Worm (Caenorhabditis elegans) whole organism, young adult: ENCODE results near the gene C27A2.8.

Experiments
- D2030.7 ChIP-seq: fragments of 200-800 bp; sonication (Bioruptor generic); IDR thresholded peaks from 2 replicates; pipeline ENCODE4 v1.3.6; 2022; ENCODE audit warnings: missing genetic modification reagents, missing genetic modification characterization, missing compliant biosample characterization
- F39B2.1 ChIP-seq: fragments of 200-800 bp; sonication (Bioruptor generic); IDR thresholded peaks from 2 replicates; pipeline ENCODE4 v1.3.6; 2022; ENCODE audit warnings: missing genetic modification reagents, missing genetic modification characterization, missing compliant biosample characterization
- F52B5.7 ChIP-seq: sonication (generic microtip); optimal IDR thresholded peaks from 2 replicates; lab custom pipeline; 2016; ENCODE audit warnings: mild to moderate bottlenecking, missing genetic modification characterization, missing compliant biosample characterization
- F55B11.4 ChIP-seq: sonication (generic microtip); optimal IDR thresholded peaks from 2 replicates; lab custom pipeline; 2016; ENCODE audit warnings: missing compliant biosample characterization, missing genetic modification characterization, borderline replicate concordance; ENCODE audit not compliant: insufficient read depth
- K11D2.4 ChIP-seq: fragments of 200-800 bp; sonication (Bioruptor generic); IDR thresholded peaks from 2 replicates; pipeline ENCODE4 v1.3.6; 2022; ENCODE audit warnings: missing genetic modification reagents, missing genetic modification characterization, missing compliant biosample characterization
- K12H6.12 ChIP-seq: fragments of 200-800 bp; sonication (Bioruptor generic); optimal IDR thresholded peaks from 2 replicates; lab custom pipeline; 2018; ENCODE audit warnings: mild to moderate bottlenecking, missing genetic modification characterization, missing compliant biosample characterization
- T07F8.4 ChIP-seq: sonication (generic microtip); optimal IDR thresholded peaks from 2 replicates; lab custom pipeline; 2016; ENCODE audit warnings: mild to moderate bottlenecking, missing genetic modification characterization, moderate library complexity, missing compliant biosample characterization
- T26A5.8 ChIP-seq: sonication (generic microtip); optimal IDR thresholded peaks from 2 replicates; lab custom pipeline; 2016; ENCODE audit warnings: missing genetic modification characterization, missing compliant biosample characterization
- akir-1 ChIP-seq: fragments of 200-800 bp; sonication (Bioruptor generic); optimal IDR thresholded peaks from 2 replicates; lab custom pipeline; 2018; ENCODE audit warnings: mild to moderate bottlenecking, missing genetic modification characterization, moderate library complexity, missing compliant biosample characterization
- aptf-2 ChIP-seq: fragments of 200-800 bp; sonication (Bioruptor generic); conservative IDR thresholded peaks from 2 replicates; pipeline ENCODE4 v1.3.6; 2022; ENCODE audit warnings: missing genetic modification reagents, missing genetic modification characterization, missing compliant biosample characterization
- athp-1 ChIP-seq: sonication (generic microtip); optimal IDR thresholded peaks from 2 replicates; lab custom pipeline; 2017; ENCODE audit warnings: mild to moderate bottlenecking, missing genetic modification characterization, missing compliant biosample characterization
- cebp-2 ChIP-seq: fragments of 200-800 bp; sonication (Bioruptor generic); IDR thresholded peaks from 2 replicates; pipeline ENCODE4 v1.3.6; 2022; ENCODE audit warnings: missing genetic modification characterization, missing compliant biosample characterization
- ceh-100 ChIP-seq: fragments of 200-800 bp; sonication (Bioruptor generic); IDR thresholded peaks from 2 replicates; pipeline ENCODE4 v1.3.6; 2022; ENCODE audit warnings: missing genetic modification reagents, missing genetic modification characterization, missing compliant biosample characterization
- ceh-40 ChIP-seq: fragments of 200-800 bp; sonication (Bioruptor generic); IDR thresholded peaks from 2 replicates; pipeline ENCODE4 v1.3.6; 2022; ENCODE audit warnings: missing genetic modification characterization, missing compliant biosample characterization
- ceh-79 ChIP-seq: sonication (generic microtip); optimal IDR thresholded peaks from 2 replicates; lab custom pipeline; 2017; ENCODE audit warnings: mild to moderate bottlenecking, missing genetic modification characterization, missing compliant biosample characterization
- chd-7 ChIP-seq: sonication (generic microtip); optimal IDR thresholded peaks from 2 replicates; lab custom pipeline; 2016; ENCODE audit warnings: mild to moderate bottlenecking, missing genetic modification characterization, moderate library complexity, missing compliant biosample characterization
- dox-1 ChIP-seq: fragments of 200-800 bp; sonication (Bioruptor generic); IDR thresholded peaks from 2 replicates; pipeline ENCODE4 v1.3.6; 2022; ENCODE audit warnings: missing genetic modification reagents, missing genetic modification characterization, missing compliant biosample characterization
- dpff-1 ChIP-seq: sonication (generic microtip); optimal IDR thresholded peaks from 2 replicates; lab custom pipeline; 2017; ENCODE audit warnings: mild to moderate bottlenecking, missing genetic modification characterization, missing compliant biosample characterization
- efl-1 ChIP-seq: fragments of 150-350 bp; optimal IDR thresholded peaks from 2 replicates; lab custom pipeline; 2014; ENCODE audit warnings: missing biosample characterization, missing genetic modification reagents, missing genetic modification characterization
- egl-44 ChIP-seq: fragments of 200-800 bp; sonication (Bioruptor generic); IDR thresholded peaks from 2 replicates; pipeline ENCODE4 v1.3.6; 2022; ENCODE audit warnings: missing genetic modification reagents, missing genetic modification characterization, missing compliant biosample characterization
- egrh-3 ChIP-seq: fragments of 200-800 bp; sonication (Bioruptor generic); IDR thresholded peaks from 2 replicates; pipeline ENCODE4 v1.3.6; 2022; ENCODE audit warnings: missing genetic modification reagents, missing genetic modification characterization, missing compliant biosample characterization
- ets-4 ChIP-seq: fragments of 200-800 bp; sonication (Bioruptor generic); optimal IDR thresholded peaks from 2 replicates; lab custom pipeline; 2018; ENCODE audit warnings: mild to moderate bottlenecking, missing genetic modification characterization, missing compliant biosample characterization
- him-1 ChIP-seq: sonication (generic microtip); optimal IDR thresholded peaks from 2 replicates; lab custom pipeline; 2016; ENCODE audit warnings: missing genotype, missing genetic modification reagents, missing genetic modification characterization, missing compliant biosample characterization
- hlh-12 ChIP-seq: sonication (generic microtip); optimal IDR thresholded peaks from 2 replicates; lab custom pipeline; 2016; ENCODE audit warnings: missing genetic modification characterization, missing compliant biosample characterization
- hmg-1.2 ChIP-seq: fragments of 200-800 bp; sonication (Bioruptor generic); IDR thresholded peaks from 2 replicates; pipeline ENCODE4 v1.3.6; 2022; ENCODE audit warnings: missing genetic modification reagents, missing genetic modification characterization, missing compliant biosample characterization
- lag-1 ChIP-seq: fragments of 200-800 bp; sonication (Bioruptor generic); IDR thresholded peaks from 2 replicates; pipeline ENCODE4 v1.3.6; 2022; ENCODE audit warnings: missing genetic modification reagents, missing genetic modification characterization, missing compliant biosample characterization
- lin-40 ChIP-seq: sonication (generic microtip); optimal IDR thresholded peaks from 2 replicates; lab custom pipeline; 2016; ENCODE audit warnings: missing genetic modification characterization, mild to moderate bottlenecking, missing compliant biosample characterization, missing genotype, missing genetic modification reagents
- lir-1 ChIP-seq: fragments of 200-800 bp; sonication (Bioruptor generic); conservative IDR thresholded peaks from 2 replicates; pipeline ENCODE4 v1.3.6; 2022; ENCODE audit warnings: missing genetic modification reagents, missing genetic modification characterization, missing compliant biosample characterization
- madf-10 ChIP-seq: sonication (generic microtip); optimal IDR thresholded peaks from 2 replicates; lab custom pipeline; 2016; ENCODE audit warnings: mild to moderate bottlenecking, missing genetic modification characterization, missing compliant biosample characterization
- madf-3 ChIP-seq: fragments of 200-800 bp; sonication (Bioruptor generic); IDR thresholded peaks from 2 replicates; pipeline ENCODE4 v1.3.6; 2022; ENCODE audit warnings: missing genetic modification reagents, missing genetic modification characterization, missing compliant biosample characterization
- mcd-1 ChIP-seq: fragments of 200-800 bp; sonication (Bioruptor generic); IDR thresholded peaks from 2 replicates; pipeline ENCODE4 v1.3.6; 2022; ENCODE audit warnings: missing genetic modification reagents, missing genetic modification characterization, missing compliant biosample characterization
- mel-28 ChIP-seq: sonication (generic microtip); optimal IDR thresholded peaks from 2 replicates; lab custom pipeline; 2016; ENCODE audit warnings: borderline replicate concordance, mild to moderate bottlenecking, missing genetic modification characterization, missing compliant biosample characterization
- mes-4 ChIP-seq: sonication (generic microtip); optimal IDR thresholded peaks from 2 replicates; lab custom pipeline; 2016; ENCODE audit warnings: missing genotype, missing genetic modification characterization, missing compliant biosample characterization
- mxl-1 ChIP-seq: sonication (generic microtip); optimal IDR thresholded peaks from 2 replicates; lab custom pipeline; 2016; ENCODE audit warnings: missing genetic modification characterization, missing compliant biosample characterization
- nfyb-1 ChIP-seq: fragments of 200-800 bp; sonication (Bioruptor generic); IDR thresholded peaks from 2 replicates; pipeline ENCODE4 v1.3.6; 2022; ENCODE audit warnings: missing genetic modification reagents, missing genetic modification characterization, missing compliant biosample characterization
- nhr-120 ChIP-seq: fragments of 200-800 bp; sonication (Bioruptor generic); IDR thresholded peaks from 2 replicates; pipeline ENCODE4 v1.3.6; 2022; ENCODE audit warnings: missing genetic modification characterization, missing compliant biosample characterization
- nhr-179 ChIP-seq: sonication (generic microtip); optimal IDR thresholded peaks from 2 replicates; lab custom pipeline; 2016; ENCODE audit warnings: mild to moderate bottlenecking, missing genetic modification characterization, missing compliant biosample characterization
- nhr-90 ChIP-seq: sonication (generic microtip); optimal IDR thresholded peaks from 2 replicates; lab custom pipeline; 2016; ENCODE audit warnings: missing genotype, mild to moderate bottlenecking, missing genetic modification characterization, missing compliant biosample characterization
- repo-1 ChIP-seq: sonication (generic microtip); optimal IDR thresholded peaks from 2 replicates; lab custom pipeline; 2017; ENCODE audit warnings: mild to moderate bottlenecking, missing genetic modification characterization, missing compliant biosample characterization
- snpc-1.1 ChIP-seq: sonication (generic microtip); optimal IDR thresholded peaks from 2 replicates; lab custom pipeline; 2017; ENCODE audit warnings: missing genetic modification characterization, mild to moderate bottlenecking, missing compliant biosample characterization, antibody characterized with exemption, moderate library complexity, missing genotype, missing genetic modification reagents; ENCODE audit not compliant: insufficient read depth
- snpc-4 ChIP-seq, 5 experiments: fragments of 150-350 bp in 1 of 5; sonication (generic microtip) in 4 of 5; optimal IDR thresholded peaks; 2 replicates each; lab custom pipeline; 2014 to 2018; ENCODE audit warnings: missing genetic modification characterization in 5 of 5, missing biosample characterization in 3 of 5, antibody characterized with exemption in 2 of 5, mild to moderate bottlenecking in 2 of 5, missing compliant biosample characterization in 2 of 5, missing genotype in 2 of 5, moderate library complexity in 2 of 5, missing genetic modification reagents in 1 of 5
- tbx-9 ChIP-seq: sonication (generic microtip); optimal IDR thresholded peaks from 2 replicates; lab custom pipeline; 2016; ENCODE audit warnings: borderline replicate concordance, missing genetic modification characterization, inconsistent platforms, missing compliant biosample characterization
- unc-62 ChIP-seq: fragments of 150-350 bp; optimal IDR thresholded peaks from 2 replicates; lab custom pipeline; 2014; ENCODE audit warnings: missing biosample characterization, missing genetic modification reagents, missing genetic modification characterization
- zfh-2 ChIP-seq: fragments of 200-800 bp; sonication (Bioruptor generic); conservative IDR thresholded peaks from 2 replicates; pipeline ENCODE4 v1.3.6; 2022; ENCODE audit warnings: missing genetic modification reagents, missing genetic modification characterization, missing compliant biosample characterization
- ztf-18 ChIP-seq: sonication (generic microtip); optimal IDR thresholded peaks from 2 replicates; lab custom pipeline; 2016; ENCODE audit warnings: missing genotype, mild to moderate bottlenecking, missing genetic modification characterization, missing compliant biosample characterization
- ztf-22 ChIP-seq: fragments of 200-800 bp; sonication (Bioruptor generic); optimal IDR thresholded peaks from 2 replicates; lab custom pipeline; 2018; ENCODE audit warnings: mild to moderate bottlenecking, missing genetic modification characterization, moderate library complexity, missing compliant biosample characterization
- ztf-25 ChIP-seq: fragments of 200-800 bp; sonication (Bioruptor generic); IDR thresholded peaks from 2 replicates; pipeline ENCODE4 v1.3.6; 2022; ENCODE audit warnings: missing genetic modification reagents, missing genetic modification characterization, missing compliant biosample characterization
- ztf-3 ChIP-seq: fragments of 200-800 bp; sonication (Bioruptor generic); optimal IDR thresholded peaks from 2 replicates; lab custom pipeline; 2018; ENCODE audit warnings: mild to moderate bottlenecking, missing genetic modification characterization, missing compliant biosample characterization
- ztf-6 ChIP-seq: fragments of 200-800 bp; sonication (Bioruptor generic); IDR thresholded peaks from 2 replicates; pipeline ENCODE4 v1.3.6; 2022; ENCODE audit warnings: missing genetic modification reagents, missing genetic modification characterization, missing compliant biosample characterization

The C27A2.8 gene

DNA sequence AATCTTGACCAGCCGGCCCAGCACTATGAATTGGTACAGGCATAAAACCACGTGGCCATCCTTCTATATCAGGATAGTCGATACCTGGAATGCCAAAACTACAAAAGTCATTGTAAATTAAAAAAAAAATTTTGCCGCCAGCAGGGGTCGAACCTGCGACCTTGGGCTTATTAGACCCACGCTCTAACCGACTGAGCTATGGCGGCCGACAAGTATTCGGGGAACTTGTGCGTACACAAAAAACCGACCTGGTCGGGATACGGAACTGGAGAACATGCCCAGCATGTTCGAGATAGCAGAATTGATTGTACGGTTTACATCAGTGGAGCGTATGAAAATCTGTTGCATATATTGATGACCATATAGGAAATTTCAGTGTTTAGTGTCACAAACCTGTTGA is 10.5 kb downstream of the C27A2.8 start (continued):
- TF ChIP-seq ztf-3 (GFP tag; lab: Kevin White, UChicago) (no peak), egl-44 (GFP tag; lab: Robert Waterston, UW) (0 out of 2 replicates have a peak, but pooled peaks have one; percentile 16), ceh-40 (GFP tag; lab: Robert Waterston, UW) (0 out of 2 replicates have a peak, but pooled peaks have one; percentile 42), lag-1 (GFP tag; lab: Robert Waterston, UW) (no peak), D2030.7 (GFP tag; lab: Robert Waterston, UW) (peak; percentile 74), athp-1 (tag; lab: Kevin White, UChicago) (no peak), snpc-4 (GFP tag; optimal IDR thresholded peaks at IDR 0.05; lab: Kevin White, UChicago) (peak; percentile 98), snpc-4 (tag; optimal IDR thresholded peaks at IDR 0.05; lab: Kevin White, UChicago) (peak; percentile 99), F52B5.7 (tag; lab: Kevin White, UChicago) (no peak), dox-1 (GFP tag; lab: Robert Waterston, UW) (peak; percentile 89), dpff-1 (no peak), hlh-12 (tag; lab: Kevin White, UChicago) (no peak), madf-3 (GFP tag; lab: Robert Waterston, UW) (peak; percentile 73), hmg-1.2 (GFP tag; lab: Robert Waterston, UW) (peak; percentile 74), F39B2.1 (GFP tag; lab: Robert Waterston, UW) (no peak), ceh-79 (peak; percentile 19), ets-4 (GFP tag; lab: Kevin White, UChicago) (no peak), tbx-9 (no peak), mes-4 (tag; lab: Kevin White, UChicago) (peak; percentile 15), nhr-120 (GFP tag; lab: Robert Waterston, UW) (no peak), ceh-100 (GFP tag; lab: Robert Waterston, UW) (peak; percentile 86), egrh-3 (GFP tag; lab: Robert Waterston, UW) (no peak), ztf-6 (GFP tag; lab: Robert Waterston, UW) (no peak), aptf-2 (GFP tag; lab: Robert Waterston, UW) (no peak), mxl-1 (tag; lab: Kevin White, UChicago) (peak; percentile 7), T26A5.8 (no peak), zfh-2 (GFP tag; lab: Robert Waterston, UW) (no peak), F55B11.4 (no peak), nfyb-1 (GFP tag; lab: Robert Waterston, UW) (peak; percentile 88), K12H6.12 (tag; lab: Kevin White, UChicago) (peak; percentile 31), lir-1 (GFP tag; lab: Robert Waterston, UW) (no peak), T07F8.4 (peak; percentile 17), K11D2.4 (GFP tag; lab: Robert Waterston, UW) (peak; percentile 67), mel-28 (tag; lab: Kevin White, UChicago) (no peak), unc-62 (GFP tag; lab: Kevin White, UChicago) (no peak), ztf-18 (tag; lab: Kevin White, UChicago) (peak; percentile 32), cebp-2 (GFP tag; lab: Robert Waterston, UW) (no peak), efl-1 (GFP tag; lab: Kevin White, UChicago) (no peak), ztf-25 (GFP tag; lab: Robert Waterston, UW) (no peak), lin-40 (tag; lab: Kevin White, UChicago) (no peak), nhr-179 (no peak), ztf-22 (GFP tag; lab: Kevin White, UChicago) (no peak), akir-1 (GFP tag; lab: Kevin White, UChicago) (no peak), mcd-1 (peak; percentile 89), chd-7 (tag; lab: Kevin White, UChicago) (peak; percentile 31), snpc-1.1 (tag; lab: Kevin White, UChicago) (peak; percentile 97), madf-10 (peak; percentile 40), him-1 (tag; lab: Kevin White, UChicago) (peak; percentile 91), nhr-90 (tag; lab: Kevin White, UChicago) (peak; percentile 4), repo-1 (tag; lab: Kevin White, UChicago) (peak; percentile 88)
